Worm (Caenorhabditis elegans) whole organism, L2 larva: ENCODE measurements around the gene pals-20.

ENCODE experiments used
- C34F6.9 ChIP-seq: fragments of 150-350 bp; optimal IDR thresholded peaks from 2 replicates; lab custom pipeline; 2014; ENCODE audit warnings: missing biosample characterization, missing genetic modification characterization
- F13H6.1 ChIP-seq: sonication (generic microtip); optimal IDR thresholded peaks from 2 replicates; lab custom pipeline; 2016; ENCODE audit warnings: missing genetic modification characterization, missing compliant biosample characterization
- Y55F3AM.14 ChIP-seq: fragments of 200-800 bp; sonication (Bioruptor generic); optimal IDR thresholded peaks from 2 replicates; lab custom pipeline; 2018; ENCODE audit warnings: mild to moderate bottlenecking, missing genetic modification characterization, missing compliant biosample characterization
- ZK546.5 ChIP-seq: sonication (generic microtip); optimal IDR thresholded peaks from 2 replicates; lab custom pipeline; 2017; ENCODE audit warnings: missing biosample characterization, missing genetic modification characterization
- alr-1 ChIP-seq: fragments of 150-350 bp; optimal IDR thresholded peaks from 2 replicates; lab custom pipeline; 2014; ENCODE audit warnings: missing biosample characterization, missing genetic modification characterization
- aly-2 ChIP-seq: fragments of 150-350 bp; optimal IDR thresholded peaks from 2 replicates; lab custom pipeline; 2014; ENCODE audit warnings: missing biosample characterization, missing genetic modification characterization
- ama-1 ChIP-seq: fragments of 150-350 bp; optimal IDR thresholded peaks from 2 replicates; lab custom pipeline; 2018; ENCODE audit warnings: inconsistent platforms
- blmp-1 ChIP-seq: sonication (generic microtip); optimal IDR thresholded peaks from 2 replicates; lab custom pipeline; 2017; ENCODE audit warnings: missing genetic modification characterization, mild to moderate bottlenecking, missing compliant biosample characterization, antibody characterized with exemption, moderate library complexity; ENCODE audit not compliant: insufficient read depth
- ceh-16 ChIP-seq: fragments of 150-350 bp; optimal IDR thresholded peaks from 2 replicates; lab custom pipeline; 2014; ENCODE audit warnings: missing biosample characterization, missing genetic modification characterization
- ceh-82 ChIP-seq: fragments of 150-350 bp; optimal IDR thresholded peaks from 2 replicates; lab custom pipeline; 2014; ENCODE audit warnings: missing biosample characterization, missing genetic modification characterization
- crh-2 ChIP-seq: sonication (generic microtip); optimal IDR thresholded peaks from 2 replicates; lab custom pipeline; 2017; ENCODE audit warnings: missing biosample characterization, missing genetic modification characterization
- dmd-4 ChIP-seq: sonication (generic microtip); optimal IDR thresholded peaks from 2 replicates; lab custom pipeline; 2017; ENCODE audit warnings: missing biosample characterization, missing genetic modification characterization
- egl-27 ChIP-seq: sonication (generic microtip); optimal IDR thresholded peaks from 3 replicates; lab custom pipeline; 2017; ENCODE audit warnings: missing biosample characterization, missing genetic modification reagents, missing genetic modification characterization
- elt-1 ChIP-seq: fragments of 150-350 bp; optimal IDR thresholded peaks from 2 replicates; lab custom pipeline; 2014; ENCODE audit warnings: missing biosample characterization, missing genetic modification characterization
- elt-3 ChIP-seq: sonication (generic microtip); optimal IDR thresholded peaks from 2 replicates; lab custom pipeline; 2017; ENCODE audit warnings: missing biosample characterization, missing genetic modification characterization
- fos-1 ChIP-seq: fragments of 150-350 bp; optimal IDR thresholded peaks from 2 replicates; lab custom pipeline; 2014; ENCODE audit warnings: missing biosample characterization, missing genetic modification characterization
- gmeb-1 ChIP-seq: fragments of 150-350 bp; optimal IDR thresholded peaks from 2 replicates; lab custom pipeline; 2014; ENCODE audit warnings: missing biosample characterization, missing genetic modification characterization
- lin-13 ChIP-seq: fragments of 150-350 bp; optimal IDR thresholded peaks from 2 replicates; lab custom pipeline; 2014; ENCODE audit warnings: missing biosample characterization, missing genetic modification reagents, missing genetic modification characterization
- mab-5 ChIP-seq: fragments of 150-350 bp; optimal IDR thresholded peaks from 2 replicates; lab custom pipeline; 2014; ENCODE audit warnings: missing biosample characterization, missing genetic modification characterization
- mbf-1 ChIP-seq: sonication (generic microtip); optimal IDR thresholded peaks from 2 replicates; lab custom pipeline; 2017; ENCODE audit warnings: missing biosample characterization, missing genetic modification characterization
- nhr-10 ChIP-seq: sonication (generic microtip); optimal IDR thresholded peaks from 2 replicates; lab custom pipeline; 2017; ENCODE audit warnings: missing biosample characterization, missing genetic modification characterization
- nhr-11 ChIP-seq: fragments of 150-350 bp; optimal IDR thresholded peaks from 2 replicates; lab custom pipeline; 2014; ENCODE audit warnings: missing biosample characterization, missing genetic modification characterization
- nhr-12 ChIP-seq: fragments of 150-350 bp; optimal IDR thresholded peaks from 2 replicates; lab custom pipeline; 2014; ENCODE audit warnings: missing biosample characterization, missing genetic modification characterization
- nhr-129 ChIP-seq: fragments of 150-350 bp; optimal IDR thresholded peaks from 2 replicates; lab custom pipeline; 2014; ENCODE audit warnings: missing biosample characterization, missing genetic modification characterization
- nhr-21 ChIP-seq: fragments of 150-350 bp; optimal IDR thresholded peaks from 2 replicates; lab custom pipeline; 2014; ENCODE audit warnings: missing biosample characterization, missing genetic modification characterization
- nhr-237 ChIP-seq: fragments of 150-350 bp; optimal IDR thresholded peaks from 2 replicates; lab custom pipeline; 2014; ENCODE audit warnings: missing biosample characterization, missing genetic modification characterization
- nhr-6 ChIP-seq: fragments of 150-350 bp; optimal IDR thresholded peaks from 2 replicates; lab custom pipeline; 2014; ENCODE audit warnings: missing biosample characterization, missing genetic modification characterization
- skn-1 ChIP-seq: sonication (generic microtip); optimal IDR thresholded peaks from 2 replicates; lab custom pipeline; 2017; ENCODE audit warnings: missing biosample characterization, missing genetic modification characterization
- sma-3 ChIP-seq: sonication (generic microtip); optimal IDR thresholded peaks from 2 replicates; lab custom pipeline; 2016; ENCODE audit warnings: missing genetic modification reagents, missing genetic modification characterization, missing compliant biosample characterization
- sma-9 ChIP-seq, 2 experiments: fragments of 150-350 bp in 1 of 2; sonication (generic microtip) in 1 of 2; optimal IDR thresholded peaks; 2 replicates each; lab custom pipeline; 2014 to 2016; ENCODE audit warnings: missing genetic modification characterization in 2 of 2, mild to moderate bottlenecking in 1 of 2, missing biosample characterization in 1 of 2, missing compliant biosample characterization in 1 of 2, missing genetic modification reagents in 1 of 2, moderate library complexity in 1 of 2
- snpc-4 ChIP-seq: fragments of 150-350 bp; optimal IDR thresholded peaks from 2 replicates; lab custom pipeline; 2014; ENCODE audit warnings: missing biosample characterization, missing genetic modification characterization
- unc-55 ChIP-seq: fragments of 150-350 bp; sonication (generic microtip); optimal IDR thresholded peaks from 3 replicates; lab custom pipeline; 2014; ENCODE audit warnings: missing biosample characterization, missing genetic modification reagents, missing genetic modification characterization
- unc-62 ChIP-seq: fragments of 150-350 bp; optimal IDR thresholded peaks from 2 replicates; lab custom pipeline; 2014; ENCODE audit warnings: missing biosample characterization, missing genetic modification reagents, missing genetic modification characterization
- ztf-11 ChIP-seq: sonication (generic microtip); optimal IDR thresholded peaks from 2 replicates; lab custom pipeline; 2017; ENCODE audit warnings: missing biosample characterization, missing genetic modification characterization
- ztf-4 ChIP-seq: fragments of 150-350 bp; optimal IDR thresholded peaks from 2 replicates; lab custom pipeline; 2014; ENCODE audit warnings: missing biosample characterization, missing genetic modification characterization

Gene pals-20

DNA sequence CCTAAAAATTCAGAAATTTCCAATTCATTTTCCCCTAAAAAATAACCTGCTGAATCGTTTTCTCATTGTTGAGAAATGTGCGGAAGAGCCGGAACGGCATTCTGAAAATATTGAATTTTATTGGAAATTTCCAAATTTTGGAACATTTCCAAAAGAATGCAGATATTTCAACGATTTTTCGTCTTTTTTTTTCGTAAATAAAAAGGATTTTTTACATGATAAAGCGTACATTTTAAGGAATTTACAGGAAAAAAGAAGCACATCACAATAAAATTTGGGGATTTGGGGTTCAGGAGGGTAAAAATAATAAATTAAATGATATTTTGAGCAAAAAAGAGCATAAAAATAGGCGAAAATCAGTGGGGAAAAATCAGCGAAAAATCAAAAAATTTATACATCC lies 21.0 kb upstream of the pals-20 start, which contains the start of gene Y82E9BR.22:
TSS of gene Y82E9BR.22 (minus strand) at position 101 of the 400 bp plus-strand sequence.
- TF ChIP-seq blmp-1 (no peak), ama-1 (lab: Kevin White, UChicago) (no peak), alr-1 (tag; lab: Kevin White, UChicago) (no peak), snpc-4 (tag; lab: Kevin White, UChicago) (no peak), dmd-4 (tag; lab: Kevin White, UChicago) (no peak), ceh-16 (no peak), F13H6.1 (tag; lab: Kevin White, UChicago) (no peak), egl-27 (tag; lab: Kevin White, UChicago) (no peak), crh-2 (tag; lab: Kevin White, UChicago) (no peak), nhr-12 (tag; lab: Kevin White, UChicago) (no peak)

DNA sequence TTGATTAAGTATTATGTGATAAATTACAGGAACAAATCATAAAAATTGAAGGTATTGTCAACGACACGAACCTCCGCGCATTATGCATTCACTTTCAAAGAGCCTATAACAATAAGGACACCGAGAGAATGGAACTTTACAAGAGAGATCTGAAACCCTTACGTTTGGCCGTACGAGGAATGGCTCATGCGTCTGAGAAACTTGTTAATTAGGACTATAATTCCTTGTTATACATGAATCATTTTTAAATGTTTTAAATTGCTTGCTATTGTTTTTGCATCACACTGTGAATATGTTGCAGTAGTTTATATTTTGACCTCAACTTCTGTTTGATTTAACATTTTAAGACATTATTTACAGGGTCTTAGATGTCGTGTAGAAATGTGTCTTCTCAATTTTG lies 15.0 kb upstream of the pals-20 start, which contains the start of gene pals-18:
TSS of gene pals-18 (plus strand) at position 301 of the 400 bp plus-strand sequence.
- no peak for TF ChIP-seq nhr-6 (tag; lab: Kevin White, UChicago)
- no peak for TF ChIP-seq unc-62 (GFP tag; lab: Kevin White, UChicago)
- TF ChIP-seq ceh-82 (tag; lab: Kevin White, UChicago), result no peak
- no peak for TF ChIP-seq mbf-1
- TF ChIP-seq gmeb-1 (tag; lab: Kevin White, UChicago), result no peak

DNA sequence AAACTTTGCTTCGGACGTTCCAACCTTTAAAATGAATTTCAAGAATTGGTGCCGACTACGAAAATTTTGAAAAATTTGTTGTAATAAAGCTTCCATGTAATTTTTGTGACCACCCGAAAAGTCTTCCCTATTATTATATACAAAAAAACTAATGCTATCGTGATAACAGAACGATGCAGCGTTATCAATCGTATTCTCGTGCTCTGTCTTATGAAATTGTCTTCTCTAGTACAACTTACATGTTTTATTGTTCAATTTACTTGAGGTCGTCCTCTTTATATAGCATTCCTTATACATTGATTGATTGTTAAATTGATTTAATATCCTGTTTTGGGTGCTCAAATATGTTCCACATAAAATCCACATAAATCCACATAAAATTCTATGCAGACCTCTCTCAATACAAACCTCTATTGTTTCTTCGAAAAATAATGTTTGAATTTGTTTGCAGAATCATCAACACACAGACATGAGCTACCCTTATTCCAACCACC lies 13.4 kb upstream of the pals-20 start, which contains the start of gene pals-19:
TSS of gene pals-19 (plus strand) at position 444 of the 494 bp plus-strand sequence.
- peak; percentile 82 for TF ChIP-seq fos-1 (tag; lab: Kevin White, UChicago)
- TF ChIP-seq elt-1 (tag; lab: Kevin White, UChicago), result no peak

DNA sequence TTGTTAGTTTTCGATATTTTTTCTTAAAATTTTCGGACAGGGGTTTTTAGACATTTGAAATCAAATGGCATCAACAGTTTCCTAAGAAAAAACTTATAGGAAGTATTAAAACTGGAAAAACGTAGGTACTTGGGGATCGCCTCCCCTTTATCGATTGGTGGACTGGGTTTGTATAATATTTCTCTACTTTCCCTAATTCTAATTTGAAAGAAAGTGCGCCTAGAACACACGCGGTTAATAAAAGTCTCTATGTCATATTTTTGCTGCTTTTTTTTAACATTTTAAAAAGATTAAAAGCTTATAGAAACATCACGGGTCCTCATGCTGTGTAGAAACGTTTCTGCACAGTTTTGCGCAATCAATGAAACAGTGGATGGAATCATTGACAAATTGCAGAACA lies 11.5 kb upstream of the pals-20 start, which contains the start of gene pals-16:
TSS of gene pals-16 (plus strand) at position 301 of the 400 bp plus-strand sequence.
- TF ChIP-seq lin-13 (GFP tag; lab: Kevin White, UChicago) (no peak), Y55F3AM.14 (GFP tag; lab: Kevin White, UChicago) (no peak), nhr-21 (no peak), ztf-11 (no peak), nhr-129 (tag; lab: Kevin White, UChicago) (no peak), dmd-4 (tag; lab: Kevin White, UChicago) (no peak), skn-1 (no peak), ZK546.5 (tag; lab: Kevin White, UChicago) (no peak), sma-3 (GFP tag; lab: Kevin White, UChicago) (no peak), C34F6.9 (tag; lab: Kevin White, UChicago) (no peak), nhr-10 (tag; lab: Kevin White, UChicago) (no peak), fos-1 (tag; lab: Kevin White, UChicago) (no peak), blmp-1 (no peak), nhr-237 (tag; lab: Kevin White, UChicago) (no peak), nhr-11 (no peak), nhr-6 (tag; lab: Kevin White, UChicago) (no peak), nhr-12 (tag; lab: Kevin White, UChicago) (no peak), unc-55 (GFP tag; lab: Kevin White, UChicago) (no peak), ztf-4 (tag; lab: Kevin White, UChicago) (no peak), elt-3 (tag; lab: Kevin White, UChicago) (no peak)

DNA sequence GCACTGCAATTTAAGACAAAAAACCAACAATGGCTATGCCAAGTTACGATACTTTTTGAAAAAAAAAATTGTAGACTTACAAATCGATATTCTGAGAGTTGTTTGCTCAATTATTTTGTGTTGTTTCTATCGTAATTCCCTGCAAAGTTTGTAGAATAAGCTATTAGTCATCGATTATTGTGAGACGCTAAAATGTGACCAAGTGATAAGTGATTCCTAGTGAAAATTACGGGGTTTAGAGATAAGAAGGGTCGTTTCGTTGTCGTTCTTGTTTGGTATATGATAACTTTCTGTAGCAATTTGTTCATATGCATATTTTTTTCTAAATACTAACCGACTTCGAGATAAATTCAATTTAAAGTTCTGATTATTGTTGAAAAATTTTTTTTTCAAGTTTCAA lies 10.1 kb upstream of the pals-20 start:
- TF ChIP-seq sma-3 (GFP tag; lab: Kevin White, UChicago) (no peak), fos-1 (tag; lab: Kevin White, UChicago) (peak; percentile 91), sma-9 (GFP tag; optimal IDR thresholded peaks at IDR 0.05; lab: Kevin White, UChicago) (peak; percentile 45), sma-9 (tag; optimal IDR thresholded peaks at IDR 0.05; lab: Kevin White, UChicago) (no peak)

DNA sequence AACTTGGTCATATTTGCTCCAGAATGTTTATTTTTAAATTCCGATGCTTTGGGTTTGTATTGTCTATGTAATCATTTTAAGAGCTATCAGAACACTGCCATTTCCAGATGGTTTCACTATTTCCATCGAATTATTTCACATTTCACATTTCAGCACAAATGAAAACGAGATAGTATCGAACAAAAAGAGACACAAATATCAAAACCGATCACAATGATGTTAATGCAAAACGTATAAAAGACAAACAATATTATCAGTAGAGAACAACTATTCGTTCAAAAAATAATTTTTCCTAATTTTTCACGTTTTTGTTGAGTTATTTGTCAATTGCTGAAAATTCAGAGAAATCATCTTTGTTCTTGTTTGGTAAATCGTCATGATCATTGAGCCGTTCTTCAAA lies 7.2 kb upstream of the pals-20 start:
- no peak for TF ChIP-seq aly-2 (tag; lab: Kevin White, UChicago)
- TF ChIP-seq unc-55 (GFP tag; lab: Kevin White, UChicago), result no peak
- peak; percentile 49 for TF ChIP-seq fos-1 (tag; lab: Kevin White, UChicago)
- no peak for TF ChIP-seq mab-5
